Fruit fly (Drosophila melanogaster) Kc167 (cell line): ENCODE results near the gene CG15599.

Experiments
- Myc ChIP-seq: fragments of >200 bp; optimal IDR thresholded peaks from 2 replicates; lab custom pipeline; 2017; ENCODE audit warnings: missing external identifiers
- Sin3A ChIP-seq: fragments of >200 bp; optimal IDR thresholded peaks from 2 replicates; lab custom pipeline; 2018; ENCODE audit warnings: missing external identifiers
- h ChIP-seq: fragments of >200 bp; optimal IDR thresholded peaks from 3 replicates; lab custom pipeline; 2018; ENCODE audit warnings: missing external identifiers
- insv ChIP-seq: fragments of >200 bp; optimal IDR thresholded peaks from 3 replicates; lab custom pipeline; 2018; ENCODE audit warnings: missing external identifiers
- psq ChIP-seq: fragments of >200 bp; optimal IDR thresholded peaks from 2 replicates; lab custom pipeline; 2017; ENCODE audit warnings: missing external identifiers
- ttk ChIP-seq: sonication (Bioruptor generic); optimal IDR thresholded peaks from 2 replicates; lab custom pipeline; 2017; ENCODE audit warnings: missing external identifiers

The CG15599 gene

dm6 chrX:15688757-15689156, at the start of gene CG15599:
CG15599 (minus strand) TSS chrX:15688857.
- no peak for TF ChIP-seq psq (lab: Kevin White, UChicago)
- TF ChIP-seq Sin3A = no peak
- no peak for TF ChIP-seq Myc
- TF ChIP-seq insv (lab: Kevin White, UChicago) = no peak
- TF ChIP-seq h (lab: Kevin White, UChicago) = no peak
- no peak for TF ChIP-seq ttk

dm6 chrX:15737110-15737509, 48.5 kb upstream of the CG15599 start, which contains the start of gene Arp6:
Arp6 (minus strand) TSS chrX:15737120.
- TF ChIP-seq Sin3A (no peak), insv (lab: Kevin White, UChicago) (no peak), psq (lab: Kevin White, UChicago) (no peak), ttk (no peak), h (lab: Kevin White, UChicago) (no peak), Myc (no peak)

dm6 chrX:15733995-15734394, 45.3 kb upstream of the CG15599 start, which contains the start of the genes CG12379 and MagR:
CG12379 (minus strand) TSS chrX:15733996.
MagR (plus strand) TSS chrX:15734270.
- TF ChIP-seq Sin3A (no peak), Myc (no peak), psq (lab: Kevin White, UChicago) (no peak), ttk (no peak), h (lab: Kevin White, UChicago) (no peak), insv (lab: Kevin White, UChicago) (no peak)

dm6 chrX:15733192-15733892, 44.7 kb upstream of the CG15599 start:
- TF ChIP-seq ttk (no peak), Sin3A (no peak), Myc (no peak), insv (lab: Kevin White, UChicago) (no peak), h (lab: Kevin White, UChicago) (no peak), psq (lab: Kevin White, UChicago) (no peak)

dm6 chrX:15731968-15732367, 43.3 kb upstream of the CG15599 start, which contains the start of gene CG8191:
CG8191 (plus strand) TSS chrX:15732178.
- no peak for TF ChIP-seq ttk
- no peak for TF ChIP-seq Sin3A
- no peak for TF ChIP-seq insv (lab: Kevin White, UChicago)
- TF ChIP-seq psq (lab: Kevin White, UChicago) = no peak
- TF ChIP-seq h (lab: Kevin White, UChicago) = no peak
- TF ChIP-seq Myc = no peak

dm6 chrX:15712409-15712808, 23.8 kb upstream of the CG15599 start, which contains the start of gene HUWE1:
HUWE1 (plus strand) TSS chrX:15712628.
- TF ChIP-seq h (lab: Kevin White, UChicago) (no peak), ttk (no peak), insv (lab: Kevin White, UChicago) (no peak), Sin3A (no peak), psq (lab: Kevin White, UChicago) (no peak), Myc (no peak)

dm6 chrX:15710751-15711179, 22.1 kb upstream of the CG15599 start:
- TF ChIP-seq psq (lab: Kevin White, UChicago) (no peak), insv (lab: Kevin White, UChicago) (no peak), h (lab: Kevin White, UChicago) (no peak), Myc (no peak), ttk (no peak), Sin3A (no peak)

dm6 chrX:15709984-15710750, 21.5 kb upstream of the CG15599 start, which contains the start of the genes CG9281 and CG15601:
CG9281 (minus strand) TSS chrX:15710539.
CG15601 (plus strand) TSS chrX:15710647.
- TF ChIP-seq Myc (no peak), psq (lab: Kevin White, UChicago) (no peak), ttk (no peak), Sin3A (no peak), insv (lab: Kevin White, UChicago) (no peak), h (lab: Kevin White, UChicago) (no peak)

dm6 chrX:15709624-15709983, 20.9 kb upstream of the CG15599 start:
- no peak for TF ChIP-seq Sin3A
- TF ChIP-seq Myc = no peak
- no peak for TF ChIP-seq psq (lab: Kevin White, UChicago)
- no peak for TF ChIP-seq h (lab: Kevin White, UChicago)
- TF ChIP-seq ttk = no peak
- TF ChIP-seq insv (lab: Kevin White, UChicago) = no peak

dm6 chrX:15703720-15704206, 15.1 kb upstream of the CG15599 start, which contains the start of the genes Pis and Hap40:
Pis (minus strand) TSS chrX:15703770.
Hap40 (plus strand) TSS chrX:15704125.
- TF ChIP-seq h (lab: Kevin White, UChicago) (no peak), insv (lab: Kevin White, UChicago) (no peak), ttk (no peak), Sin3A (no peak), Myc (no peak), psq (lab: Kevin White, UChicago) (no peak)

- TF ChIP-seq Myc = no peak
- TF ChIP-seq ttk = no peak
- no peak for TF ChIP-seq insv (lab: Kevin White, UChicago)
- TF ChIP-seq Sin3A = no peak
- TF ChIP-seq h (lab: Kevin White, UChicago) = no peak
- no peak for TF ChIP-seq psq (lab: Kevin White, UChicago)
Observed at dm6 chrX:15701047-15701446, 12.4 kb upstream of the CG15599 start, which contains the start of gene CG9240. CG9240 (minus strand) TSS chrX:15701259.
